Worm (Caenorhabditis elegans) whole organism, early embryonic: ENCODE measurements around the gene F39D8.3.

Experiments used
- B0310.2 ChIP-seq: sonication (generic microtip); optimal IDR thresholded peaks from 2 replicates; lab custom pipeline; 2016; ENCODE audit warnings: mild to moderate bottlenecking, missing genetic modification characterization, missing compliant biosample characterization
- F13C5.2 ChIP-seq: sonication (generic microtip); optimal IDR thresholded peaks from 2 replicates; lab custom pipeline; 2017; ENCODE audit warnings: mild to moderate bottlenecking, missing genetic modification characterization, inconsistent platforms, missing compliant biosample characterization
- aly-1 ChIP-seq: sonication (generic microtip); optimal IDR thresholded peaks from 2 replicates; lab custom pipeline; 2016; ENCODE audit warnings: missing genetic modification characterization, missing compliant biosample characterization
- ama-1 ChIP-seq: fragments of 150-350 bp; optimal IDR thresholded peaks from 2 replicates; lab custom pipeline; 2014
- ceh-13 ChIP-seq: fragments of 200-800 bp; sonication (Bioruptor generic); optimal IDR thresholded peaks from 2 replicates; lab custom pipeline; 2018; ENCODE audit warnings: mild to moderate bottlenecking, missing genetic modification characterization, missing compliant biosample characterization
- ceh-36 ChIP-seq: sonication (generic microtip); optimal IDR thresholded peaks from 2 replicates; lab custom pipeline; 2016; ENCODE audit warnings: missing genetic modification characterization, inconsistent platforms, missing compliant biosample characterization
- ets-7 ChIP-seq: sonication (generic microtip); optimal IDR thresholded peaks from 2 replicates; lab custom pipeline; 2016; ENCODE audit warnings: missing genotype, missing genetic modification characterization, missing compliant biosample characterization
- flt-1 ChIP-seq: fragments of 200-800 bp; sonication (Bioruptor generic); IDR thresholded peaks from 2 replicates; pipeline ENCODE4 v1.3.6; 2022; ENCODE audit warnings: missing genetic modification characterization, missing compliant biosample characterization
- hmbx-1 ChIP-seq: sonication (generic microtip); optimal IDR thresholded peaks from 2 replicates; lab custom pipeline; 2016; ENCODE audit warnings: mild to moderate bottlenecking, missing genetic modification characterization, missing compliant biosample characterization
- hmg-4 ChIP-seq: fragments of 200-800 bp; sonication (Bioruptor generic); optimal IDR thresholded peaks from 2 replicates; lab custom pipeline; 2018; ENCODE audit warnings: mild to moderate bottlenecking, missing genetic modification characterization, missing compliant biosample characterization
- hnd-1 ChIP-seq: sonication (generic microtip); optimal IDR thresholded peaks from 2 replicates; lab custom pipeline; 2016; ENCODE audit warnings: missing genetic modification characterization, missing compliant biosample characterization
- pes-1 ChIP-seq: fragments of 200-800 bp; sonication (Bioruptor generic); IDR thresholded peaks from 2 replicates; pipeline ENCODE4 v1.3.6; 2022; ENCODE audit warnings: missing genetic modification reagents, missing genetic modification characterization, missing compliant biosample characterization
- scrt-1 ChIP-seq: fragments of 200-800 bp; sonication (Bioruptor generic); IDR thresholded peaks from 2 replicates; pipeline ENCODE4 v1.3.6; 2022; ENCODE audit warnings: missing genetic modification characterization, missing compliant biosample characterization
- sea-1 ChIP-seq: fragments of 200-800 bp; sonication (Bioruptor generic); conservative IDR thresholded peaks from 2 replicates; pipeline ENCODE4 v1.3.6; 2022; ENCODE audit warnings: missing genetic modification characterization, missing compliant biosample characterization
- tbx-11 ChIP-seq: fragments of 200-800 bp; sonication (Bioruptor generic); IDR thresholded peaks from 2 replicates; pipeline ENCODE4 v1.3.6; 2022; ENCODE audit warnings: missing genetic modification characterization, missing compliant biosample characterization
- tbx-37 ChIP-seq: fragments of 200-800 bp; sonication (Bioruptor generic); conservative IDR thresholded peaks from 2 replicates; pipeline ENCODE4 v1.3.6; 2022; ENCODE audit warnings: missing genetic modification reagents, missing genetic modification characterization, missing compliant biosample characterization
- tra-4 ChIP-seq: sonication (generic microtip); optimal IDR thresholded peaks from 2 replicates; lab custom pipeline; 2017; ENCODE audit warnings: missing genetic modification characterization, missing compliant biosample characterization

The F39D8.3 gene

DNA sequence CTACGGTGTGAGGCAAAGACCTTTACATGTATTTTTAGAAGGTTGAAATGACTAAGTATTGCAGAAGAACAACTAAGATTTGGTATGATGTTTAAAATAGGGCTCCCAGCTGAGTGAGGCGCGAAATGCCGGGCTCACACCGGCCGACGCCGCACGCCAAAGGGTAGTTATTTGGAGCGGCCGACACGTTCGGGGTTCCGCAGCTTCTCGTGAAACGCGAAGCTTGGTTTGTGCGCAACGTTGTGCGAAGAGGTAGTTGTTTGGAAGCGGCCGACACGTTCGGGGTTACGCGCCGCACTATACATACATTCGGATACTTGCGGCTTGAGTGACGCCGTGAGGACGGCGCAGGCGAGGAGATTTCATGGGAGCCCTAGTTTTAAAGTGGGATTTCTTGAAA, 32.5 kb upstream of the F39D8.3 start:
- no peak for TF ChIP-seq tbx-37 (GFP tag; lab: Robert Waterston, UW)
- no peak for TF ChIP-seq hmg-4 (GFP tag; lab: Kevin White, UChicago)
- no peak for TF ChIP-seq flt-1 (GFP tag; lab: Robert Waterston, UW)
- TF ChIP-seq pes-1 (GFP tag; lab: Robert Waterston, UW), result no peak
- TF ChIP-seq aly-1, result no peak

DNA sequence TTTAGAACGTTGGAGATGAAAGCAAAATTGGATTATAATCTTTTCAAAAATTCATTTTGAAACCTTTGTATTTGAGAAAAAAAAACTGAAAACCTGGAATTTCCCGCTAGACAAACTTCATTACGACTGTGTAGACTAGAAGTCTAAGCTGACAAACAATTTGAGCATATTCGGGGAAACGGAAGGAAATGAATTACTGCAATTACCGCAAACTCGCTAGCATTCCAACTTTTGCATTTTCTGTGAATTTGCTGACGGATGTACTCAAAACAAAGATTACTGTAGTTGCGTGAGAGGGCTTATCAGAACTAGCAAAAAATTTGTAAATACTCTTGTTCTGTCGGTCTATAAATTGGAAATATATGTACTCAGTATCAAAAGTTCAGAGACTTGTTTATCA, 30.9 kb upstream of the F39D8.3 start:
- TF ChIP-seq F13C5.2 (tag; lab: Kevin White, UChicago) (no peak), tra-4 (tag; lab: Kevin White, UChicago) (no peak), ama-1 (lab: Kevin White, UChicago) (no peak), aly-1 (no peak), sea-1 (no peak), tbx-11 (GFP tag; lab: Robert Waterston, UW) (no peak), flt-1 (GFP tag; lab: Robert Waterston, UW) (no peak), hnd-1 (tag; lab: Kevin White, UChicago) (no peak), hmbx-1 (no peak), ets-7 (tag; lab: Kevin White, UChicago) (no peak), B0310.2 (tag; lab: Kevin White, UChicago) (no peak), hmg-4 (GFP tag; lab: Kevin White, UChicago) (no peak), ceh-13 (GFP tag; lab: Kevin White, UChicago) (no peak), tbx-37 (GFP tag; lab: Robert Waterston, UW) (no peak), ceh-36 (tag; lab: Kevin White, UChicago) (no peak), pes-1 (GFP tag; lab: Robert Waterston, UW) (no peak), scrt-1 (GFP tag; lab: Robert Waterston, UW) (no peak)

DNA sequence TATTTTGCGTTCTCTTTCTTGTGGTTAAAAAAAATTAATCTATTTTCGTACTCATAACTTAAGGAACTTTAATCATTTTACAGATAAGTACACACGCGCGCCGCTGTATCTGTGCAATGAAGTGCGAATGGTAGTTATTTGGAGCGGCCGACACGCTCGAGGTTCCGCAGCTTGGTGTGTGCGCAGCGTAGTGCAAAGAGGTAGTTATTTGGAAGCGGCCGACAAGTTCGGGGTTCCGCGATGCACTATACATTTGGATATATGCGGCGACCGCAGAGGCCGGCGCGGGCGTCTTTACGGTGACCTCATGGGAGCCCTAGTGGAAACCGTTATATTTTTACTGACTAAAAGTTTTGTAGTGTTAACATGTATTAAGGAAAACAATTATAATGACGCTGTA, 28.1 kb upstream of the F39D8.3 start:
- TF ChIP-seq ets-7 (tag; lab: Kevin White, UChicago) (no peak), tbx-11 (GFP tag; lab: Robert Waterston, UW) (no peak), ceh-13 (GFP tag; lab: Kevin White, UChicago) (no peak), hnd-1 (tag; lab: Kevin White, UChicago) (no peak), B0310.2 (tag; lab: Kevin White, UChicago) (no peak), pes-1 (GFP tag; lab: Robert Waterston, UW) (no peak), scrt-1 (GFP tag; lab: Robert Waterston, UW) (no peak), ceh-36 (tag; lab: Kevin White, UChicago) (no peak), ama-1 (lab: Kevin White, UChicago) (no peak), sea-1 (no peak), F13C5.2 (tag; lab: Kevin White, UChicago) (no peak), hmbx-1 (no peak), aly-1 (no peak), tbx-37 (GFP tag; lab: Robert Waterston, UW) (no peak), tra-4 (tag; lab: Kevin White, UChicago) (no peak), flt-1 (GFP tag; lab: Robert Waterston, UW) (no peak)

DNA sequence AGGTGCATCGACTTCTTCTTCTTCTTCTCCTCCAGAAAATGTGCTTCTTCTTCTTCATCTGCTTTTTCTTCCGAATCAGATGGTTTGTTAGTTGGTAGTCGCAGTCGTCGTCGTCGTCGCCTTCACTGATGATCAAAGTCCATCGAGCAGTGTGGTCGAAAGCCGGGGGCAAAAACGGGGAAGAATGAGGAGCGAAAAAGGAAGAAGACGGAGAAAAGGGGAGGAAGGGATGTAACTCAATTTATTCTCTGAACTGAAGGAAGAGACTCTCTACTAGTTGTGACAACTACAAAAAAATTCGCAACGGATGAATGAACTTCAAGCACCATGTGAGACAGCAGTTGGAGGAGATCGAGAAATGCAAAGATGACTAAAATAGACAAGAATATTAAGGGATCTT, 25.0 kb upstream of the F39D8.3 start:
- TF ChIP-seq ceh-13 (GFP tag; lab: Kevin White, UChicago) (no peak), ama-1 (lab: Kevin White, UChicago) (no peak), B0310.2 (tag; lab: Kevin White, UChicago) (no peak), flt-1 (GFP tag; lab: Robert Waterston, UW) (no peak), F13C5.2 (tag; lab: Kevin White, UChicago) (no peak), ets-7 (tag; lab: Kevin White, UChicago) (no peak), hmbx-1 (no peak), sea-1 (no peak), aly-1 (no peak), tra-4 (tag; lab: Kevin White, UChicago) (no peak), tbx-11 (GFP tag; lab: Robert Waterston, UW) (no peak), ceh-36 (tag; lab: Kevin White, UChicago) (no peak), tbx-37 (GFP tag; lab: Robert Waterston, UW) (no peak), hmg-4 (GFP tag; lab: Kevin White, UChicago) (no peak), scrt-1 (GFP tag; lab: Robert Waterston, UW) (no peak), pes-1 (GFP tag; lab: Robert Waterston, UW) (no peak), hnd-1 (tag; lab: Kevin White, UChicago) (no peak)

DNA sequence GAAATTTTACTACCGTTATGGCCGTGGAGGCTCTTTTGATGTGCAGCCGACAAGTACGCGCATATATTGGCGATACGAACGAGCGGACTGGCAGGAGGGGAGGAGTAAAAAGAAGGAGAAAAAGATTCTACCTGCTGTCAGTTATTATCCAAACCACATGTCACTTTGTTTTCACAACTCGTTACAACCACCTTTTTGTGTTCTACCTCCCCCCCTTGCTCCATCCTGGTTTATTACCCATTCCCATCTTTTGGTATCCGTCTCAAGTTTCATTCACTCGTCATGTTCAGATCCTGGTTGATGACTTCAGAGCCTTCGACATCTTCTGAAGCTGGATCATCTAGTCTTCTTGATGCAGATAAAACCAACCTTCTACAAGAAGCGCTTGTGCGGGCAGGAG, 13.1 kb upstream of the F39D8.3 start, which contains the start of gene psa-3:
psa-3 (plus strand) TSS at position 301 of the 400 bp plus-strand sequence.
- TF ChIP-seq B0310.2 (tag; lab: Kevin White, UChicago), result no peak
- no peak for TF ChIP-seq tbx-37 (GFP tag; lab: Robert Waterston, UW)
- no peak for TF ChIP-seq F13C5.2 (tag; lab: Kevin White, UChicago)
- TF ChIP-seq scrt-1 (GFP tag; lab: Robert Waterston, UW), result no peak
- TF ChIP-seq hmbx-1, result no peak
- no peak for TF ChIP-seq ets-7 (tag; lab: Kevin White, UChicago)
- TF ChIP-seq aly-1, result no peak
- no peak for TF ChIP-seq pes-1 (GFP tag; lab: Robert Waterston, UW)
- no peak for TF ChIP-seq hnd-1 (tag; lab: Kevin White, UChicago)
- no peak for TF ChIP-seq ceh-36 (tag; lab: Kevin White, UChicago)
- no peak for TF ChIP-seq tbx-11 (GFP tag; lab: Robert Waterston, UW)
- no peak for TF ChIP-seq flt-1 (GFP tag; lab: Robert Waterston, UW)

DNA sequence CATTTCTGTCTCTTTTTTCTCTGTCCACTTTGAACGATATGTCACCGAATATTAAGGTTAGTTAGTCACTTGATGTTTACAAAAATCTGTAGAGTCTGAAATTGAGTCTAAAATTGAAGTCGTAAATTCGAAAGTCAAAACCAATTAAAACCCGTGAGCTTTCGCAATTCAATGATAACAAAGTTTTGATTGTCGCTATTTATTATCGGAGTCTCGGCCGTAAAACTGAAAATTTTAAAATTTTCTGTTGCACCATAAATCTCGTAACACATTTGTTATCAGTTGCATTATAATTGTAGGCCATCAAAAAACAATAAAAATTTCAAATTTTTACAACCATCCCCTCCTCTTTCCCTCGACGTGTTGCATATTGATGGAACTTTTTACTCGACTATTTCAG, 12.2 kb upstream of the F39D8.3 start:
- TF ChIP-seq aly-1 (no peak), ets-7 (tag; lab: Kevin White, UChicago) (no peak), ceh-36 (tag; lab: Kevin White, UChicago) (no peak), hmbx-1 (no peak), tra-4 (tag; lab: Kevin White, UChicago) (no peak)

DNA sequence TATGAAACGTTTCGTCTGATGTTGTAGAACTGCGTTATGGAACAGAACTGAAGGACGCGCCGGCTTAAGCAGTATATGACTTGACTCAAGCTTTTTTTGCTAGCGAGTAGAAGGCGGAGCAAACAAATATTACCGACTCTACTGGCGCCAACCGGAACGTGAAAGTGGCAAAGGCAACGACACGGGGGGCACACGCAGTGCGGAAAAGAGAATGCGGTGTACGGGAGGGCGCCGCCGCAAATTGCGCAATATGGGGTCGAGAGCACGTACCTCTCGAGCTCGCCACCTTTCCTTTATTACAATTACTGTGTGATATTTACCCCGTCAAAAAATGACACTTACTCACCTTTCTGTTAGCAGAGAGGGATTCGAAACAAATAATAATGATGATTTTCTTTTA, 5.5 kb upstream of the F39D8.3 start, which contains the start of gene pqn-36:
pqn-36 (minus strand) TSS at position 268 of the 400 bp plus-strand sequence.
- TF ChIP-seq tra-4 (tag; lab: Kevin White, UChicago) (no peak), hmg-4 (GFP tag; lab: Kevin White, UChicago) (no peak), pes-1 (GFP tag; lab: Robert Waterston, UW) (no peak), scrt-1 (GFP tag; lab: Robert Waterston, UW) (no peak), tbx-11 (GFP tag; lab: Robert Waterston, UW) (no peak), hmbx-1 (no peak), ama-1 (lab: Kevin White, UChicago) (no peak), aly-1 (no peak), F13C5.2 (tag; lab: Kevin White, UChicago) (no peak)
